Fruit fly (Drosophila melanogaster): ENCODE measurements around the gene nbs.

The nbs gene

DNA sequence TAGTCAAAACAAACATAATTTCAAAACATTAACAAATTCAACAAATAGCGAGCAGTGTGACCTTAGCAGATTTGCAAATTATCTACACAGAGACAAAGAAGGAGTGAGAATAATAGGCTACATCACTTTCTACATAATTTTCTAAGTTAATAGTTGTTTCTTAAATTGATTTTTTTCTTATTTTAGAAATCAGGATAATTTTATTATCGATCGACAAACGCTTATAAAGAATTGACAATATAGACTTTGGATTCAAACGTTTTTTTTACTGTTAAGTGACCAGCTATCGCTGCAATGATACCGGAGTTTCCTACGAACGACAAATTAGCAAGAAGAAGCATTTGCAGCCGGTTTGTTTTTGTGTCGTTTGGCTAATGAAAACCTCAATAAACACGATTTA lies at the start of gene nbs, which contains the start of gene defl:
Gene nbs (minus strand): TSS at position 87 of the 400 bp plus-strand sequence.
Gene defl (plus strand): TSS at position 316 of the 400 bp plus-strand sequence.
- TF ChIP-seq CTCF (optimal IDR thresholded peaks at IDR 0.05) (no peak), CG8478 (optimal IDR thresholded peaks at IDR 0.05) (no peak)

DNA sequence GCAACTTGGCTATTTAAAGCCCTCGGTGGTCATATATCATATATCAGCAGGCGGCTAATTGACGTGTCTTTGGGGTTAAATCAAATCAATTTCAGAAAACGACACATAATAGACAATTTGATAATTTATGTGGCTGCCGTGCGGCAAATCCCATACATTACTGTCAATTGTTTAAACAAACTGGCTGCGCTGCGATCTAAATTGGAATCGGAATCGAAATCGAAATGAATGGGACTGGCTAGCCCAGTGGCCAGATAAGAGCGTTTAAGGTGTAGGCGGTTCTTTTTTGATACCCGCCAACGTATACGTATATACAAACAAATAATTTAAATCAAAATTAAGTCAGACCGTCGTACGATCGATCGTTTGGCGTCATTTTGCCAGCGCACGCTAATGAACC lies 45.4 kb upstream of the nbs start:
- no peak for TF ChIP-seq CTCF (optimal IDR thresholded peaks at IDR 0.05)
- no peak for TF ChIP-seq CG8478 (optimal IDR thresholded peaks at IDR 0.05)

DNA sequence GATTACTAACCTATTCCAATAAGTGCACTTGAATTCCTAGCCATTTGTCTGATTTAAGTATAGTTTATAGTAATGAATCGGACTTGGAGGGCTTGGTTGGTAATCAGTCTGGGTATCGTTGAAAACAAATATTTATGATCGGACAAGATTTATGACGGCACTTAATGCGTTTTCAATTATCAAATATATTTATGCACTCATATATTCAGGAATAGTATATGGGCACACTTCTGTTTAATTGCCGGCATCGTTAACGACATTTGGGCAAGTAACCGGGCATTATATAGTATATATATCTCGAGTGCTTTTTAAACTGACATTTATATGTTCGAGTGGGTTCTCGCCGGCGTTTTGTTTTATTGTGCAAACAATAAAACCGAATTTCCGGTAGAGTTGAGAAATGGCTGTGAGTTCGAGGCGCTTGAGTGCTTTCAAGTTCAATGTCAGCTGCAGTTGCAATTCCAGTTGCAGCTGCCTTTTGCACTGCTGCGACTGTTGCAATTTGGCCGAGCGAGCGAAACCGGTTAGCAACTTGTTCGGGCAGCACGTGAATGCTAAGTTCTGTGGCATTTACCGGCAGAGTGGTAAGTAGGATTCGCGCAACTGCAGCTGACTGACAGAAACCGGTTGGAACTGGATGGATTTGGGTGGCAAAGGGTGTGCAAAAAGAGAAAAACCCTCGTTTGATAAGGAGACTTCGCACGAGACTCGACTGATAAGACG lies 44.8 kb upstream of the nbs start:
- TF ChIP-seq CG8478 (optimal IDR thresholded peaks at IDR 0.05): no peak
- no peak for TF ChIP-seq CTCF (optimal IDR thresholded peaks at IDR 0.05)

DNA sequence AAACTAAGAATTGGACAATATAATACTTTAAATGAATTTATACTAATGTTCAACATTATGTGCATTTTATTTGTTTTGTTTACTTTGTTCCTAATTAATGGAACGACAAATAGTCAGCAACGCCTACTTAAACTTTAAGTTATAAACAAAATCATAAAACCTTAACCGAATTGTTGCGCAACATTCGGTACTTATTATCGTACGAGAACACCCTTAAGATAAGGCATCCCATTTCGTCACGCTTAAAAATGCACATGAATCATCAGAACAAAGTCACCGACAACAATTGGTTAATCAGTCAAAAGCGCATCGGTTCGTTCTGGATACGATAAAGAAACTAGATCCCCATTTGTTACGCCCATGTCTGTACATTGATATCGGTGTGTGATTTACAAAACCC lies 43.4 kb upstream of the nbs start:
- TF ChIP-seq CG8478 (optimal IDR thresholded peaks at IDR 0.05) (no peak), CTCF (optimal IDR thresholded peaks at IDR 0.05) (no peak)

DNA sequence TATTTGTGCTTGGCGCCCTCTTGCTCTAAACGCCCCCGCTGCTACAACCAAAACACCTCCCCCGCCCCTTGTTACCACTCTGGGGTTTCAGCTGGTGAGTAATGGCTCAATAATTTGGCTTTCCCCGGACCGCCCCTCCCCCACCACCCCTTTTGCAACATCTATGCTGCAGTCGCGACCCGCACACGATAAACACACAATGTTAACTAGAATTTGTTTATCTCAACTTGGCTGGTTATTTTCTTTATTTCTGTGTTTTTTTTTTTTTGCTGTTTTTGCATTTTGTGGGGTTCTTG lies 42.7 kb upstream of the nbs start:
- no peak for TF ChIP-seq CG8478 (optimal IDR thresholded peaks at IDR 0.05)
- TF ChIP-seq CTCF (optimal IDR thresholded peaks at IDR 0.05): no peak

DNA sequence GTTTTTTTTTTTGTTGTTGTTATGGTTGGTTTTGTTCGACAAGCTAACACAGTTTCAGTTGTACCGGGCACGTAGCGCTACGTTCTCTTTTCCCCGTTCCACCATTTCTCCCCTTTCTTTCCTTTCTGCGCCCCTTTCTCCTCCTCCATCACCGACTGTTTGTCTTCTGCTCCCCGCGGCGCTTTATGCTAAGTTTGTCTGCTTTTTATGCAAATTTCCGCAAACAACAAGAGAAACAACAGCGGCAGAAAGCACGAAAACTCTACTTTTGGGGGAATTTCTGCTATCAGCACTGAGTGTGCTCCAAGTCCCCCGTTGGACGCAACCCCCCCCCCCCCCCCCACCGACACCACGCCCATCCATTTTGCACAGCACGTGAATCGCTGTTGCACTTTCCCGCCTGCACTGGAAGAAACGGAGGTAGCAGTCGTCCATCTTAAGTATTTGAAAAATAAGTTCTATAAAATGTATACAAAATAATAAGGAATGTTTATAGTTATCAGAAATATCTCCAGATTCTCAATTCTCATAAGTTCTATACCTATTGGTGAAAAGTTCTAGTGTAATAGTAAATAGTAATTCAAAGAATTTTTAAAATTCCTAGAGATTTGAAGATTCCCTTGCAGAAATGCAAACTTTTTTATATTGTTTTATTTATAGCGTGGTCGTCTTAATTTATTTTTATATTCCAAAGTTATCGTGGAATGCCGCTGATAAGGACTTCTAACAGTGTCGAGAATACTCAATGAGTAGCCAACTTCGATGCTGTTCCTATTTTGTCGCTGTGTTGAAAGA lies 42.1 kb upstream of the nbs start:
- TF ChIP-seq CG8478 (optimal IDR thresholded peaks at IDR 0.05): no peak

DNA sequence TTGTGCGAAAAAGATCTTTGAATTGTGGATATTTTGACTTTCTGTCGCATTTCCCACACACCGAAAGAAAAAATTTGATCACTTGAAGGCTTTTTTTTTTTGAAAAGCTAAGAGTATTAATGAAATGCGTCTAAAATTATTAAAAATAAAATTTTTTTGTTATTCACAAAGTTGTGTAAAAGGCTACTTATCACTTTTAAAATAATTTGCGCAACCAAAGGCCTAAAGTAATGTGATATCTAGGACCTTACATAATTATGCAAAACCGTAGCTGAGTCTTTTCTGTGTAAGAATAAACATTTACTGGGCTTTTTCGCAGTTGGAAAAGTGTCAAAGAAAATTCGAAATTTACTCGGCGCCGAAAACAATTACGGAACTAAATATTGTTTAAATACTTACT lies 41.3 kb upstream of the nbs start:
- TF ChIP-seq CTCF (optimal IDR thresholded peaks at IDR 0.05): no peak
- TF ChIP-seq CG8478 (optimal IDR thresholded peaks at IDR 0.05): no peak

DNA sequence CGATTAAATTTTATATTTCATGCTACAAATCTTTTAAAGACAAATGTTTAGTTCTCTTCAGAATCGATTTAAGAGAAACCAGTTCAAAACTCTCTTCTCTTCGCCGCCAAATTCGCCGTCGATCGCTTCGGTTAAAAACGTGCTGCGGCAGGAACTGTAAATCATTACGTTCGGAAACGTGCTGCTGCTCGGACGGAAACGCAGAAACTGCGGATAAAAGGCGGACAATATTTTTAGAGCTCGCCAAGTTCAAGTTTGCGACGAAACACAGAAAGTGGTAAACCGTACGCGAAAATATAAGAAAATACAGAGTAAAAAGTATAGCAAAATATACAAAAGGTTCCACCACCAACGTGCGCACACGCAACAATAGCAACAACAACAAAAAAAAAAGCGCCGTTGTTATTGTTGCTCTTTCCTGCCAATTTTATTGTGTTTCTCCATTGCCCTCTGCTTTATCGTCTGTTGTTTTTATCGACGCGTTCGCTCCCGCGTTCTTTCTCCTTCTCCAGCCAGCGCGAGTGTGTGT lies 40.5 kb upstream of the nbs start, which contains the start of gene Ae2:
Gene Ae2 (plus strand): TSS at position 156 of the 529 bp plus-strand sequence.
- TF ChIP-seq CG8478 (optimal IDR thresholded peaks at IDR 0.05) (no peak), CTCF (optimal IDR thresholded peaks at IDR 0.05) (no peak)

DNA sequence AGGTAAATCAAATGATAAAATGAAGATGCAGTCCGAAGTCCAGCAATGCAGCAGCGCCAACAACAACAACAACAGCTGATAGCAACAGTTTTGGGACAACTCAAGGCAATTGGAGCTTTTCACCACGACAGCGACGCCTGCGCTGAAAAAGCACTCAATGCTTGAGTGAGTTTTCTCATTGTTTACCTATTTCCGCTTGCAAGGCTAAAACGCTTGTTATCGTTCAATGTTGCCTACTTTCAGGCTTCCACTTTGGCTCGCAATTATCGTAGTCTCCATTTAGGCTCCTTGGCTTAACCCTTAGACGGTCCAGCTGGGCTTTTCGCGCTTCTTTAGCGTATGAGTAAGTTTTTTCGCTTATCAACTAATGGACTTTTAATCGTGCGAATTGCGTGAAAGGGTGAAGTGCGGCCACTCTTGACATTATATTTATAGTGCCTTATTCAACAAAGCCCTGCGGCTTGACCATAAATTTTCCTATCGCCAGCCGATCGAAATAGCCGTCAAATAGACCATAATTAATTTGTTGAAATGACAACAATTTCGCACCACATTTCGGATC lies 39.1 kb upstream of the nbs start:
- TF ChIP-seq CG8478 (optimal IDR thresholded peaks at IDR 0.05) (no peak), CTCF (optimal IDR thresholded peaks at IDR 0.05) (no peak)

DNA sequence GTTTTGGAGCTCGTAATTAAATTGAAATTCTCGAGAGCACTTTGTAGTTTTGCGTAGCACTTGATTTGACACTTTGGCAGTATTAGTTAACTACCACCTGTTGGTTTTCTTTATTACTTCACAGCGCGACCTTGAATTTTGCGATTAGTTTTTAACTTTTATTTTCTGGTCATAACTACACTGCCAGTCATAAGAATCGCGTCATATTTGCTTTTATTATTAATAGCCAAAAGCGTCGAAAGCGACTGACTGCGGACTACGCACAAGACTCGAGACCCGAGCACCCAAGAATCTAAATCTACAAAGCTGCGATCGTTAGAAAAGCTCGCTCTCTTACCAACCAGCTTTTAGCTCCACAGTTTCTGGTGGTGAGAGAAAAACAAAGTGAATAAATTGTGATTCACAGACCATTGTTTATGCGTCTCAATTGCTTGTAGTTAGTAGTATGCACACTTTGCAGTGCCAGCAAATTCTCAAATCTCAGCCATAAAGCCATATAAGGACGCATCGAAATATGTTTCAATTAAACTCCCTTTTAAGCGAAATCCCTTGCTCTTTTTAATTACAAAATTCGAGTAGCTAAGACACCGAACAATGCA lies 37.3 kb upstream of the nbs start, which contains the start of gene CG42268:
Gene CG42268 (minus strand): TSS at position 245 of the 599 bp plus-strand sequence.
- TF ChIP-seq CG8478 (optimal IDR thresholded peaks at IDR 0.05) (no peak), CTCF (optimal IDR thresholded peaks at IDR 0.05) (no peak)

DNA sequence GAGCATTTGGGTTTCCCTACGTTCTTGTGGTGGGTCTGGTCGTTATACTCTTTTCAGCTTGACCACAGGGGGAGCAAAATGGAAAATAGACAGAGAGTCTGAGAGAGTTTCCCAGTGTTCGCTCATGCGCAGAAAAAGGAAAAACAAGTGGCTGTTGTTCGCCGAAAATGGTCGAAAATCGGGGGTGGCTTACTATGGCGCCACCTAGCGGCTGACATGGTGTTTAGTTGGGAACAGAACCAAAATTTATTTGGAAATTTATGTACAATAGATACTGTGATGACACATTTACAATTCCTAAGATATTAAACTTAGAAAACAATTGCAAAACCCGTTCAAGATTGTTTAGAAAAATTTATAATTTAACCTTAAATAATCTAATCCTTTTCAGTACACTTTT lies 28.6 kb upstream of the nbs start:
- TF ChIP-seq CTCF (optimal IDR thresholded peaks at IDR 0.05) (peak; percentile 89 to 90), CG8478 (optimal IDR thresholded peaks at IDR 0.05) (no peak)

DNA sequence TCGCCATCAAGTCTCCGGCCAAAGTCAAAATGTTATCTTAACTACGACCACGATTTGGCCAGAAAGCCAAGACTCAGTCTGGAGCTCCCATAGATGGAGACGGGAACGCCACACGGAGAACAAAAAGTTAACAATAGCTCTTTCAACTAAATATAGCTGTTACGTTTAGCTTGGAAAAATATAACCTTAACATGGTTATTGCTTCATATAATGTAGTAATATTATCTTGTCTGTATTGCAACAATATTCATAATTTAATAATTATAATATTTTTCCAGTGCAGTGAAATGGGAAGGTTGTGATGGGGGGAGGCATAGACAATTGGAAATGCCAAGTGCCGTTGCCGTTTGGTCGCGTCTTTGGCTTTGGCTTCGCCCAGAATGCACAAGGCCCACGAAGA lies 22.4 kb upstream of the nbs start:
- TF ChIP-seq CTCF (optimal IDR thresholded peaks at IDR 0.05) (no peak), CG8478 (optimal IDR thresholded peaks at IDR 0.05) (no peak)

DNA sequence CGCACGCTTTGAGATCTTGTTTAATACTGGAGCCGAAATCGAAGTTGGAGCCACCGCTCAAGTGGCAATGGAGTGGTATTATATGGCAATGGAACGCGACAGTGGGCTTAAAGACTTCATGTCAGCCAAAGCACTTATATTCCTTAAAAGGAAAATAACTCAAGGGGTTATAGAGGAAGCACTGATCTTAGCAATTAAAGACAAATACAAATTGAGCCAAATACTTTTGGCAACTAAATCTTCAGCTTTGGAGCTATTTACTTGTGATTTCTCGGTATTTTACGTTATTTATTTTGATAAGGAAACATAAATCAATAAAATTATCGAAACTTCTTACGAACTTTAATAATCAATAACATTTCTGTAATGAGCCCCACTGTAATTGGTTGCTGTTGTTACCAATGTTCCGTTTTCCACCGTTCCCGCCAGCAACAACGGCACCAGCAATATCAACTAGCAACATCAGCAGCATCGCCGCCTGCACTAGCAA lies 21.1 kb upstream of the nbs start:
- TF ChIP-seq CG8478 (optimal IDR thresholded peaks at IDR 0.05) (no peak), CTCF (optimal IDR thresholded peaks at IDR 0.05) (no peak)

DNA sequence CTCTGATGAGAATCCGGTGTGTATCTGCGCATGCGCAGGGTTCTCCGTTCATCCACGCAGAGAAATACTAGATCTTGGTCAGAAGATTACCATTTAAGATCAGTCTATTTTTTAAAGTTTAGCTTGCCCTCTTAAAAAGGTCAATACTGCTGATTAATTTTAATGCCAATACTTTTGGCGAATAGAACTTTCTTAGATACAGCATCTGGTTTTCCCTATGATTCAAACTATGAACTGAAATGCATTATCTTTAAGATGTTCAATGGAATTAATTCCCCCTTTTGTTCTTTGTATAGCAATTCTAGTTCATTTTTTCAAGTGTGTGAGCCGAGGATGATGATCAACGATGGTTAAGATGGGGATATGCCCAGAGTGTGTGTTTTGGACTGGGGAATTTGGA lies 19.3 kb upstream of the nbs start:
- TF ChIP-seq CG8478 (optimal IDR thresholded peaks at IDR 0.05) (no peak), CTCF (optimal IDR thresholded peaks at IDR 0.05) (no peak)

DNA sequence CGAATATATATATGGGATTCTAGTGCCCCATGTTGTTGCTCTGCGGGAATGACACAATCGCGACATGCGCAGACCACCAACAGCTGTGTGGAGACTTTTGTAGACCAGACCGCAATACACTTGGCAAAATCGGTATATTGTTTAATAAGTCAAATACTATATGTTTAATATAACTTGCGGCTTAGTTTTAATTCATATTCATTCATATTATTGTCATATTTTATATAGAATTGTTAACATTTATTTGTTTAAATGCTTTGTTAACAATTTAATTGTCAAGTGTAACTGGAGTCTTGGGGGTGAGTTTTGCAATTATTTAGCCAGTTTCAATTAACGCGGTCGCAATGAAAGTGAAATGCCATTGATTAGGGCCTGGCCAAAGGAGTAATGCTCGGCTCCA lies 16.6 kb upstream of the nbs start:
- TF ChIP-seq CG8478 (optimal IDR thresholded peaks at IDR 0.05): no peak
- TF ChIP-seq CTCF (optimal IDR thresholded peaks at IDR 0.05): no peak
